Worm (Caenorhabditis elegans): ENCODE measurements around the gene acy-3.

ce11 chrIII:3831381-3831780 is 45.1 kb upstream of the acy-3 start, which contains the start of gene C36A4.10:
- TF ChIP-seq ama-1 (optimal IDR thresholded peaks at IDR 0.05) (no peak), tbx-37 (GFP tag; conservative IDR thresholded peaks at IDR 0.05) (no peak), B0310.2 (tag; optimal IDR thresholded peaks at IDR 0.05) (no peak), flt-1 (GFP tag; IDR thresholded peaks at IDR 0.05) (no peak), F13C5.2 (tag; optimal IDR thresholded peaks at IDR 0.05) (no peak), ceh-13 (GFP tag; optimal IDR thresholded peaks at IDR 0.05) (no peak), aly-1 (tag; optimal IDR thresholded peaks at IDR 0.05) (no peak), sea-1 (GFP tag; conservative IDR thresholded peaks at IDR 0.05) (no peak), ets-7 (tag; optimal IDR thresholded peaks at IDR 0.05) (no peak), hmbx-1 (tag; optimal IDR thresholded peaks at IDR 0.05) (no peak), tbx-11 (GFP tag; IDR thresholded peaks at IDR 0.05) (no peak), hnd-1 (tag; optimal IDR thresholded peaks at IDR 0.05) (no peak)
